Worm (Caenorhabditis elegans) whole organism, early embryonic: Measurements from ENCODE around the gene lec-8.

ENCODE experiments used
- ceh-13 ChIP-seq: fragments of 200-800 bp; sonication (Bioruptor generic); optimal IDR thresholded peaks from 2 replicates; lab custom pipeline; 2018; ENCODE audit warnings: mild to moderate bottlenecking, missing genetic modification characterization, missing compliant biosample characterization
- tbx-37 ChIP-seq: fragments of 200-800 bp; sonication (Bioruptor generic); conservative IDR thresholded peaks from 2 replicates; pipeline ENCODE4 v1.3.6; 2022; ENCODE audit warnings: missing genetic modification reagents, missing genetic modification characterization, missing compliant biosample characterization

- no peak for TF ChIP-seq tbx-37
- no peak for TF ChIP-seq ceh-13 (GFP tag; lab: Kevin White, UChicago)
Observed at ce11 chrX:9893069-9893468, 42.7 kb downstream of the lec-8 start.
